Worm (Caenorhabditis elegans) whole organism, L1 larva: ENCODE results near the gene col-168.

Experiments used
- C34B4.2 ChIP-seq: sonication (generic microtip); optimal IDR thresholded peaks from 2 replicates; lab custom pipeline; 2017; ENCODE audit warnings: mild to moderate bottlenecking, missing genetic modification characterization, missing compliant biosample characterization
- F16B12.6 ChIP-seq: fragments of 150-350 bp; optimal IDR thresholded peaks from 2 replicates; lab custom pipeline; 2014; ENCODE audit warnings: missing biosample characterization, missing genetic modification characterization
- Y116A8C.19 ChIP-seq: sonication (generic microtip); optimal IDR thresholded peaks from 2 replicates; lab custom pipeline; 2016; ENCODE audit warnings: missing compliant biosample characterization, missing genetic modification characterization, borderline replicate concordance
- alr-1 ChIP-seq: fragments of 200-800 bp; sonication (Bioruptor generic); optimal IDR thresholded peaks from 2 replicates; lab custom pipeline; 2018; ENCODE audit warnings: borderline replicate concordance, mild to moderate bottlenecking, missing genetic modification characterization, missing compliant biosample characterization
- aly-2 ChIP-seq: fragments of 150-350 bp; optimal IDR thresholded peaks from 2 replicates; lab custom pipeline; 2014; ENCODE audit warnings: missing biosample characterization, missing genetic modification characterization
- ama-1 ChIP-seq: fragments of 150-350 bp; optimal IDR thresholded peaks from 2 replicates; lab custom pipeline; 2014
- ceh-8 ChIP-seq: fragments of 200-800 bp; sonication (Bioruptor generic); optimal IDR thresholded peaks from 2 replicates; lab custom pipeline; 2018; ENCODE audit warnings: mild to moderate bottlenecking, missing genetic modification characterization, moderate library complexity, missing compliant biosample characterization
- ceh-88 ChIP-seq: fragments of 200-800 bp; sonication (Bioruptor generic); IDR thresholded peaks from 2 replicates; pipeline ENCODE4 v1.3.6; 2022; ENCODE audit warnings: missing genetic modification characterization, missing compliant biosample characterization
- ces-1 ChIP-seq: fragments of 150-350 bp; optimal IDR thresholded peaks from 2 replicates; lab custom pipeline; 2014; ENCODE audit warnings: missing biosample characterization, missing genetic modification reagents, missing genetic modification characterization
- dsc-1 ChIP-seq: sonication (generic microtip); optimal IDR thresholded peaks from 2 replicates; lab custom pipeline; 2016; ENCODE audit warnings: mild to moderate bottlenecking, missing genetic modification characterization, missing compliant biosample characterization
- efl-1 ChIP-seq, 4 experiments: fragments of 150-350 bp; optimal IDR thresholded peaks in 3 of 4; peaks in 1 of 4; 1 replicate in 1 of 4; 2 replicates in 3 of 4; lab custom pipeline; 2014; ENCODE audit warnings: missing biosample characterization in 2 of 4, missing genetic modification characterization in 2 of 4, missing genetic modification reagents in 2 of 4
- efl-3 ChIP-seq: fragments of 200-800 bp; sonication (Bioruptor generic); optimal IDR thresholded peaks from 2 replicates; lab custom pipeline; 2018; ENCODE audit warnings: mild to moderate bottlenecking, missing genetic modification characterization, missing compliant biosample characterization
- egl-13 ChIP-seq: sonication (generic microtip); optimal IDR thresholded peaks from 2 replicates; lab custom pipeline; 2016; ENCODE audit warnings: missing genotype, missing genetic modification reagents, missing genetic modification characterization, missing compliant biosample characterization
- elt-2 ChIP-seq: sonication (generic microtip); optimal IDR thresholded peaks from 2 replicates; lab custom pipeline; 2016; ENCODE audit warnings: missing genetic modification characterization, mild to moderate bottlenecking, inconsistent platforms, missing compliant biosample characterization, missing genetic modification reagents
- fkh-10 ChIP-seq: sonication (generic microtip); optimal IDR thresholded peaks from 2 replicates; lab custom pipeline; 2017; ENCODE audit warnings: missing biosample characterization, missing genetic modification reagents, missing genetic modification characterization
- fkh-8 ChIP-seq: sonication (generic microtip); optimal IDR thresholded peaks from 2 replicates; lab custom pipeline; 2016; ENCODE audit warnings: mild to moderate bottlenecking, missing genetic modification characterization, missing compliant biosample characterization
- fos-1 ChIP-seq: fragments of 150-350 bp; optimal IDR thresholded peaks from 2 replicates; lab custom pipeline; 2014; ENCODE audit warnings: missing biosample characterization, missing genetic modification characterization
- grh-1 ChIP-seq: fragments of 200-800 bp; sonication (Bioruptor generic); IDR thresholded peaks from 2 replicates; pipeline ENCODE4 v1.3.6; 2022; ENCODE audit warnings: missing genetic modification reagents, missing genetic modification characterization, missing compliant biosample characterization
- hlh-4 ChIP-seq: sonication (generic microtip); optimal IDR thresholded peaks from 2 replicates; lab custom pipeline; 2016; ENCODE audit warnings: mild to moderate bottlenecking, missing genetic modification characterization, missing compliant biosample characterization
- hpl-2 ChIP-seq: fragments of 150-350 bp; optimal IDR thresholded peaks from 2 replicates; lab custom pipeline; 2014; ENCODE audit warnings: missing biosample characterization, missing genetic modification reagents, missing genetic modification characterization
- irx-1 ChIP-seq: sonication (generic microtip); optimal IDR thresholded peaks from 2 replicates; lab custom pipeline; 2016; ENCODE audit warnings: missing genetic modification characterization, missing compliant biosample characterization
- isw-1 ChIP-seq: fragments of 200-800 bp; sonication (Bioruptor generic); IDR thresholded peaks from 2 replicates; pipeline ENCODE4 v1.3.6; 2022; ENCODE audit warnings: missing genetic modification characterization, missing compliant biosample characterization
- lin-13 ChIP-seq: fragments of 150-350 bp; optimal IDR thresholded peaks from 2 replicates; lab custom pipeline; 2014; ENCODE audit warnings: missing biosample characterization, missing genetic modification reagents, missing genetic modification characterization
- lin-39 ChIP-seq: fragments of 150-350 bp; optimal IDR thresholded peaks from 2 replicates; lab custom pipeline; 2014; ENCODE audit warnings: missing biosample characterization, missing genetic modification reagents, missing genetic modification characterization
- lir-3 ChIP-seq: sonication (generic microtip); optimal IDR thresholded peaks from 2 replicates; lab custom pipeline; 2016; ENCODE audit warnings: mild to moderate bottlenecking, missing genetic modification characterization, moderate library complexity, missing compliant biosample characterization; ENCODE audit not compliant: poor library complexity
- lsy-2 ChIP-seq, 2 experiments: fragments of 150-350 bp; optimal IDR thresholded peaks; 2 replicates each; lab custom pipeline; 2014; ENCODE audit warnings: missing biosample characterization in 2 of 2, missing genetic modification characterization in 2 of 2
- mab-9 ChIP-seq: fragments of 200-800 bp; sonication (Bioruptor generic); IDR thresholded peaks from 2 replicates; pipeline ENCODE4 v1.3.6; 2022; ENCODE audit warnings: missing genetic modification reagents, missing genetic modification characterization, missing compliant biosample characterization
- nhr-11 ChIP-seq: fragments of 150-350 bp; optimal IDR thresholded peaks from 2 replicates; lab custom pipeline; 2014; ENCODE audit warnings: missing biosample characterization, missing genetic modification characterization
- nhr-237 ChIP-seq: fragments of 150-350 bp; optimal IDR thresholded peaks from 2 replicates; lab custom pipeline; 2014; ENCODE audit warnings: missing biosample characterization, missing genetic modification characterization
- nhr-28 ChIP-seq: fragments of 150-350 bp; optimal IDR thresholded peaks from 2 replicates; lab custom pipeline; 2014; ENCODE audit warnings: missing biosample characterization, missing genetic modification characterization
- nhr-47 ChIP-seq: sonication (generic microtip); optimal IDR thresholded peaks from 2 replicates; lab custom pipeline; 2016; ENCODE audit warnings: mild to moderate bottlenecking, missing genetic modification characterization, moderate library complexity, missing compliant biosample characterization
- nhr-71 ChIP-seq: sonication (generic microtip); optimal IDR thresholded peaks from 2 replicates; lab custom pipeline; 2016; ENCODE audit warnings: mild to moderate bottlenecking, missing genetic modification characterization, moderate library complexity, missing compliant biosample characterization
- nhr-85 ChIP-seq: sonication (generic microtip); peaks from one replicate; lab custom pipeline; 2016; ENCODE audit warnings: missing genetic modification characterization, inconsistent platforms, missing compliant biosample characterization
- nhr-90 ChIP-seq: sonication (generic microtip); optimal IDR thresholded peaks from 2 replicates; lab custom pipeline; 2016; ENCODE audit warnings: mild to moderate bottlenecking, missing genetic modification characterization, missing compliant biosample characterization; ENCODE audit not compliant: poor library complexity
- skn-1 ChIP-seq: fragments of 150-350 bp; optimal IDR thresholded peaks from 2 replicates; lab custom pipeline; 2014; ENCODE audit warnings: missing biosample characterization, missing genetic modification characterization
- snpc-4 ChIP-seq: fragments of 150-350 bp; optimal IDR thresholded peaks from 2 replicates; lab custom pipeline; 2014; ENCODE audit warnings: missing biosample characterization, missing genetic modification characterization
- snu-23 ChIP-seq: sonication (generic microtip); optimal IDR thresholded peaks from 2 replicates; lab custom pipeline; 2016; ENCODE audit warnings: missing genetic modification characterization, missing compliant biosample characterization
- sox-4 ChIP-seq: sonication (generic microtip); optimal IDR thresholded peaks from 2 replicates; lab custom pipeline; 2016; ENCODE audit warnings: missing genetic modification characterization, missing compliant biosample characterization
- sptf-1 ChIP-seq: fragments of 150-350 bp; optimal IDR thresholded peaks from 2 replicates; lab custom pipeline; 2014; ENCODE audit warnings: missing biosample characterization, missing genetic modification characterization
- sup-37 ChIP-seq: fragments of 200-800 bp; sonication (Bioruptor generic); optimal IDR thresholded peaks from 2 replicates; lab custom pipeline; 2018; ENCODE audit warnings: mild to moderate bottlenecking, missing genetic modification characterization, missing compliant biosample characterization
- tlp-1 ChIP-seq: fragments of 150-350 bp; optimal IDR thresholded peaks from 2 replicates; lab custom pipeline; 2014; ENCODE audit warnings: missing biosample characterization, missing genetic modification characterization
- unc-30 ChIP-seq: sonication (generic microtip); optimal IDR thresholded peaks from 2 replicates; lab custom pipeline; 2017; ENCODE audit warnings: missing biosample characterization, missing genetic modification characterization
- unc-98 ChIP-seq: fragments of 200-800 bp; sonication (Bioruptor generic); IDR thresholded peaks from 2 replicates; pipeline ENCODE4 v1.3.6; 2022; ENCODE audit warnings: missing genetic modification characterization, missing compliant biosample characterization
- xbp-1 ChIP-seq: sonication (generic microtip); optimal IDR thresholded peaks from 2 replicates; lab custom pipeline; 2016; ENCODE audit warnings: missing genetic modification characterization, missing compliant biosample characterization
- zag-1 ChIP-seq: fragments of 150-350 bp; optimal IDR thresholded peaks from 2 replicates; lab custom pipeline; 2014; ENCODE audit warnings: missing biosample characterization, missing genetic modification characterization
- zip-4 ChIP-seq: fragments of 200-800 bp; sonication (Bioruptor generic); optimal IDR thresholded peaks from 2 replicates; lab custom pipeline; 2018; ENCODE audit warnings: mild to moderate bottlenecking, missing genetic modification characterization, moderate library complexity, missing compliant biosample characterization
- ztf-11 ChIP-seq, 2 experiments: sonication (generic microtip); optimal IDR thresholded peaks; 2 replicates each; lab custom pipeline; 2016 to 2017; ENCODE audit warnings: missing genetic modification characterization in 2 of 2, missing biosample characterization in 1 of 2, missing compliant biosample characterization in 1 of 2
- ztf-4 ChIP-seq: fragments of 150-350 bp; optimal IDR thresholded peaks from 2 replicates; lab custom pipeline; 2014; ENCODE audit warnings: missing biosample characterization, missing genetic modification characterization

Gene col-168

ce11 chrX:6355030-6355635, 28.9 kb downstream of the col-168 start, which contains the start of gene C03B1.5:
Gene C03B1.5 (plus strand): TSS chrX:6355585.
- no peak for TF ChIP-seq efl-1 (optimal IDR thresholded peaks at IDR 0.05; lab: Kevin White, UChicago)
- TF ChIP-seq efl-1 (GFP tag; optimal IDR thresholded peaks at IDR 0.05 in 1 of 2; lab: Kevin White, UChicago), result peak in 1 of 2 experiments; percentile 91
- TF ChIP-seq fkh-8 (tag; lab: Kevin White, UChicago), result no peak
- TF ChIP-seq elt-2 (tag; lab: Kevin White, UChicago), result peak; percentile 15
- no peak for TF ChIP-seq alr-1 (tag; lab: Kevin White, UChicago)
- no peak for TF ChIP-seq lin-39

DNA sequence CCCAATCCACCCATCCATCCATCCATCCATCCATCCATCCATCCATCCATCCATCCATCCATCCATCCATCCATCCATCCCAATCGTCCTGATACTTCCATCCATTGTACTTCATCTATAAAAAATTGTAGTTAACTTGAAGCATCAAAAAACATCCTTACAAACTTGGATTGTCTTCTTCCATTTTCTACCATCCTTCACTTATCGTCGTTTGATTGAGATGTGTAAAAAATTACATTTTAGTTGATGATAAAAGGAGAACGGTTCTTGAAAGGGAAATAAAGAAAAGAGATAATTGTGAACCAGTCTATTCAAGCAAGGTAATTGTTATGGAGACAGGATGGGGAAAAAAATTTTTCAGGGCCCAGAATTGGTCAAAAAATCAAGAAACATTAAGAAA, 31.6 kb downstream of the col-168 start, which contains the start of gene C03B1.10:
C03B1.10 (minus strand) TSS at position 101 of the 400 bp plus-strand sequence.
- TF ChIP-seq nhr-11 (no peak), unc-30 (tag; lab: Kevin White, UChicago) (no peak), ztf-4 (tag; lab: Kevin White, UChicago) (no peak), ama-1 (lab: Kevin White, UChicago) (no peak), lin-39 (no peak), nhr-237 (tag; lab: Kevin White, UChicago) (no peak), hpl-2 (GFP tag; lab: Kevin White, UChicago) (no peak), hlh-4 (no peak), snpc-4 (tag; lab: Kevin White, UChicago) (no peak), sox-4 (no peak), C34B4.2 (tag; lab: Kevin White, UChicago) (no peak), unc-98 (no peak), ceh-88 (GFP tag; lab: Robert Waterston, UW) (no peak), irx-1 (tag; lab: Kevin White, UChicago) (no peak), ztf-11 (tag; optimal IDR thresholded peaks at IDR 0.05; lab: Kevin White, UChicago) (no peak), xbp-1 (tag; lab: Kevin White, UChicago) (no peak), zip-4 (GFP tag; lab: Kevin White, UChicago) (no peak), zag-1 (tag; lab: Kevin White, UChicago) (no peak)

DNA sequence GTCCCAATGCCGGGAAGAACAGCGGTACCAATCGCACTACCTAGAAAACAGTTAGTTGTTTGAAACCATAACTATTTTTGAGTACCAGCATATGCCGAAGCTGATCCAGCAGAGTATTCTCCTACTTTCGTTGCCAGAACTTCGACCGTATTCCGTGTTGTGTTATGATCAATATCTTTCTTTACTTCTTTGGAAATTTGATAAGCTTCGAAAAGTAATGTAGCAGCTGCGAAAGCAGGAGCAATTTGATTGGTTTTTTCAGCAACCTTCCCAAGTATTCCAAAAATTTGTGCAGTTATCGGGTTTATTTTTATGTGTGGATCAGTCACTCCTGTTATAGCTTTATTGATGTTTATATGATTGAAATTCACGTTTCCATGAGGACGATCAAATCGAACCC, 33.9 kb downstream of the col-168 start:
- no peak for TF ChIP-seq nhr-90 (tag; lab: Kevin White, UChicago)
- TF ChIP-seq ceh-8, result no peak
- TF ChIP-seq tlp-1 (tag; lab: Kevin White, UChicago), result no peak
- TF ChIP-seq ztf-4 (tag; lab: Kevin White, UChicago), result no peak
- TF ChIP-seq mab-9 (GFP tag; lab: Robert Waterston, UW), result no peak
- no peak for TF ChIP-seq lir-3 (tag; lab: Kevin White, UChicago)
- TF ChIP-seq F16B12.6 (tag; lab: Kevin White, UChicago), result no peak
- TF ChIP-seq dsc-1 (tag; lab: Kevin White, UChicago), result no peak
- no peak for TF ChIP-seq lsy-2 (tag; optimal IDR thresholded peaks at IDR 0.05; lab: Kevin White, UChicago)
- no peak for TF ChIP-seq fos-1 (tag; lab: Kevin White, UChicago)
- no peak for TF ChIP-seq sup-37 (GFP tag; lab: Kevin White, UChicago)
- no peak for TF ChIP-seq skn-1 (tag; lab: Kevin White, UChicago)
- no peak for TF ChIP-seq lin-39
- no peak for TF ChIP-seq hlh-4

DNA sequence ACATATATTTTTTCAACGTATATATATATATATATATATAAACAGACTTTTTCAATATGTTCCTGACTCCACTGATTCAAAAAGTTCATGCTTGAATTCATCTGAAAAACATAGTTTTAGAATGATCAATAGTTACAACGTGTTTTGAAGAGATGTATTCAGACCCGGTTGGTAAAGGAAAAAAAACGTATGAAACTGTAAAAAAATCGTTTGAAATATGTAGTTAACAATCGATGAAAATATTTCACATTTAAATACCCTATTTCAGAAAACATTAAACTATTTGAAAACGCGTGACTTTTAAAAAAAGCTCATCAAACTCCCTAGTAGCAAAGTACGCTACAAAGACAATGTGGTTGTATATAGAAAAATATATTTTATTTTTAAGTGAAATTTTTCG, 34.5 kb downstream of the col-168 start, which contains the start of gene C03B1.14:
C03B1.14 (minus strand) TSS at position 101 of the 400 bp plus-strand sequence.
- TF ChIP-seq nhr-47 (tag; lab: Kevin White, UChicago), result no peak
- TF ChIP-seq lin-13, result no peak
- TF ChIP-seq fkh-8 (tag; lab: Kevin White, UChicago), result no peak
- no peak for TF ChIP-seq ces-1
- no peak for TF ChIP-seq isw-1 (GFP tag; lab: Robert Waterston, UW)
- TF ChIP-seq egl-13 (tag; lab: Kevin White, UChicago), result no peak
- no peak for TF ChIP-seq nhr-71 (tag; lab: Kevin White, UChicago)
- no peak for TF ChIP-seq sptf-1
- TF ChIP-seq sox-4, result no peak
- no peak for TF ChIP-seq aly-2 (tag; lab: Kevin White, UChicago)
- TF ChIP-seq nhr-28 (tag; lab: Kevin White, UChicago), result no peak
- TF ChIP-seq fkh-10 (GFP tag; lab: Kevin White, UChicago), result no peak
- TF ChIP-seq grh-1 (GFP tag; lab: Robert Waterston, UW), result no peak
- no peak for TF ChIP-seq Y116A8C.19 (tag; lab: Kevin White, UChicago)
- TF ChIP-seq snu-23 (GFP tag; lab: Kevin White, UChicago), result no peak
- TF ChIP-seq efl-3 (GFP tag; lab: Kevin White, UChicago), result no peak
- no peak for TF ChIP-seq nhr-85 (tag; lab: Kevin White, UChicago)
- TF ChIP-seq, all 84 proteins: peak for 0
